Fruit fly (Drosophila melanogaster) whole organism, wandering third instar larva: ENCODE results near the gene CG31176.
A peak's percentile ranks its signal among the peaks of the same experiment; 100 is the strongest.

Source experiments
- Abd-B ChIP-seq: fragments of >200 bp; optimal IDR thresholded peaks from 2 replicates; lab custom pipeline; 2017; ENCODE audit warnings: missing biosample characterization, missing genetic modification characterization
- CG32264 ChIP-seq: fragments of 200-800 bp; sonication (Bioruptor generic); optimal IDR thresholded peaks from 2 replicates; lab custom pipeline; 2016; ENCODE audit warnings: missing biosample characterization, missing genetic modification characterization
- CG9705 ChIP-seq: fragments of 200-800 bp; sonication (Bioruptor generic); optimal IDR thresholded peaks from 2 replicates; lab custom pipeline; 2018; ENCODE audit warnings: missing biosample characterization, mild to moderate bottlenecking, missing genetic modification characterization
- CrebA ChIP-seq: fragments of 200-800 bp; sonication (Bioruptor generic); optimal IDR thresholded peaks from 2 replicates; lab custom pipeline; 2016; ENCODE audit warnings: missing biosample characterization, mild to moderate bottlenecking, missing genetic modification characterization, borderline replicate concordance
- Dfd ChIP-seq: fragments of >200 bp; optimal IDR thresholded peaks from 2 replicates; lab custom pipeline; 2017; ENCODE audit warnings: missing biosample characterization, missing genetic modification characterization
- Dif ChIP-seq: fragments of 200-275, 200-300 bp; sonication (Bioruptor generic); optimal IDR thresholded peaks from 2 replicates; lab custom pipeline; 2018; ENCODE audit warnings: missing biosample characterization, missing genetic modification characterization; ENCODE audit not compliant: partially characterized antibody
- GATAd ChIP-seq: sonication (Bioruptor generic); optimal IDR thresholded peaks from 2 replicates; lab custom pipeline; 2016; ENCODE audit warnings: missing biosample characterization, missing genetic modification characterization
- HLH106 ChIP-seq: fragments of 200-800 bp; optimal IDR thresholded peaks from 3 replicates; lab custom pipeline; 2019; ENCODE audit warnings: missing biosample characterization, mild to moderate bottlenecking, missing genetic modification characterization, moderate library complexity
- Hnf4 ChIP-seq: fragments of 200-800 bp; sonication (Bioruptor generic); optimal IDR thresholded peaks from 2 replicates; lab custom pipeline; 2016; ENCODE audit warnings: missing biosample characterization, mild to moderate bottlenecking, missing genetic modification characterization
- Hr78 ChIP-seq: fragments of >200 bp; optimal IDR thresholded peaks from 2 replicates; lab custom pipeline; 2017; ENCODE audit warnings: missing biosample characterization, missing genetic modification characterization
- Hr83 ChIP-seq: fragments of 200-300 bp; sonication (Bioruptor generic); optimal IDR thresholded peaks from 2 replicates; lab custom pipeline; 2016; ENCODE audit warnings: missing biosample characterization, mild to moderate bottlenecking, missing genetic modification characterization, moderate library complexity; ENCODE audit not compliant: poor library complexity, severe bottlenecking
- Jra ChIP-seq: sonication (Bioruptor generic); optimal IDR thresholded peaks from 2 replicates; lab custom pipeline; 2016; ENCODE audit warnings: missing biosample characterization, missing genetic modification characterization
- Mio ChIP-seq: sonication (Bioruptor generic); optimal IDR thresholded peaks from 2 replicates; lab custom pipeline; 2016; ENCODE audit warnings: missing biosample characterization, missing genetic modification characterization
- Myc ChIP-seq: fragments of >200 bp; optimal IDR thresholded peaks from 2 replicates; lab custom pipeline; 2017
- N ChIP-seq: fragments of >200 bp; optimal IDR thresholded peaks from 2 replicates; lab custom pipeline; 2018; ENCODE audit warnings: missing biosample characterization, missing external identifiers, missing genetic modification characterization
- OdsH ChIP-seq: fragments of 200-800 bp; sonication (Bioruptor generic); optimal IDR thresholded peaks from 2 replicates; lab custom pipeline; 2016; ENCODE audit warnings: missing biosample characterization, mild to moderate bottlenecking, missing genetic modification characterization
- Rel ChIP-seq, 2 experiments: fragments of 200-800 bp; sonication (Bioruptor generic) in 1 of 2; optimal IDR thresholded peaks; 2 replicates in 1 of 2; 3 replicates in 1 of 2; lab custom pipeline; 2016 to 2019; ENCODE audit warnings: mild to moderate bottlenecking in 2 of 2, missing biosample characterization in 2 of 2, missing genetic modification characterization in 2 of 2, moderate library complexity in 1 of 2
- Sp1 ChIP-seq: fragments of 200-800 bp; sonication (Bioruptor generic); optimal IDR thresholded peaks from 3 replicates; lab custom pipeline; 2019; ENCODE audit warnings: missing biosample characterization, mild to moderate bottlenecking, missing genetic modification characterization, moderate library complexity
- Vsx2 ChIP-seq: fragments of 200-300, 225-300 bp; sonication (Bioruptor generic); optimal IDR thresholded peaks from 2 replicates; lab custom pipeline; 2018; ENCODE audit warnings: missing biosample characterization, missing genetic modification characterization; ENCODE audit not compliant: partially characterized antibody
- br ChIP-seq: fragments of 200-800 bp; sonication (Bioruptor generic); optimal IDR thresholded peaks from 2 replicates; lab custom pipeline; 2016; ENCODE audit warnings: missing biosample characterization, missing genetic modification characterization
- brk ChIP-seq: fragments of 200-800 bp; sonication (Bioruptor generic); optimal IDR thresholded peaks from 2 replicates; lab custom pipeline; 2016; ENCODE audit warnings: missing biosample characterization, mild to moderate bottlenecking, missing genetic modification characterization
- dl ChIP-seq, 2 experiments: fragments of 175-275, 200-275 bp in 1 of 2; fragments of 200-275 bp in 1 of 2; sonication (Bioruptor generic); optimal IDR thresholded peaks; lab custom pipeline; 2018; ENCODE audit warnings: mild to moderate bottlenecking in 2 of 2, missing biosample characterization in 2 of 2, missing genetic modification characterization in 2 of 2, moderate library complexity in 2 of 2; ENCODE audit not compliant: partially characterized antibody in 2 of 2, insufficient read depth in 1 of 2
- dmrt93B ChIP-seq: fragments of 200-800 bp; sonication (Bioruptor generic); optimal IDR thresholded peaks from 2 replicates; lab custom pipeline; 2018; ENCODE audit warnings: missing biosample characterization, mild to moderate bottlenecking, missing genetic modification characterization
- ey ChIP-seq: fragments of 200-800 bp; sonication (Bioruptor generic); optimal IDR thresholded peaks from 2 replicates; lab custom pipeline; 2016; ENCODE audit warnings: missing biosample characterization, missing genetic modification characterization
- foxo ChIP-seq, 2 experiments: fragments of 200-800 bp; sonication (Bioruptor generic); optimal IDR thresholded peaks; 2 replicates in 1 of 2; 3 replicates in 1 of 2; lab custom pipeline; 2016 to 2017; ENCODE audit warnings: missing biosample characterization in 2 of 2, missing genetic modification characterization in 2 of 2
- fru ChIP-seq: fragments of 200-800 bp; sonication (Bioruptor generic); optimal IDR thresholded peaks from 3 replicates; lab custom pipeline; 2016; ENCODE audit warnings: missing biosample characterization, mild to moderate bottlenecking, missing genetic modification characterization
- h ChIP-seq: fragments of 200-800 bp; sonication (Bioruptor generic); optimal IDR thresholded peaks from 3 replicates; lab custom pipeline; 2016; ENCODE audit warnings: missing biosample characterization, mild to moderate bottlenecking, missing genetic modification characterization
- jim ChIP-seq: fragments of 175-275, 200-325 bp; sonication (Bioruptor generic); optimal IDR thresholded peaks from 2 replicates; lab custom pipeline; 2016; ENCODE audit warnings: missing biosample characterization, mild to moderate bottlenecking, missing genetic modification characterization
- lola ChIP-seq: fragments of >200 bp; optimal IDR thresholded peaks from 2 replicates; lab custom pipeline; 2017; ENCODE audit warnings: missing biosample characterization, missing genetic modification characterization
- pan ChIP-seq: fragments of >200 bp; optimal IDR thresholded peaks from 2 replicates; lab custom pipeline; 2017
- psq ChIP-seq: fragments of 200-800 bp; sonication (Bioruptor generic); optimal IDR thresholded peaks from 3 replicates; lab custom pipeline; 2017; ENCODE audit warnings: missing biosample characterization, mild to moderate bottlenecking, missing genetic modification characterization, moderate library complexity
- rgr ChIP-seq: fragments of 200-800 bp; sonication (Bioruptor generic); optimal IDR thresholded peaks from 3 replicates; lab custom pipeline; 2016; ENCODE audit warnings: missing biosample characterization, mild to moderate bottlenecking, missing genetic modification characterization
- sage ChIP-seq: fragments of 200-800 bp; sonication (Bioruptor generic); optimal IDR thresholded peaks from 2 replicates; lab custom pipeline; 2016; ENCODE audit warnings: missing biosample characterization, mild to moderate bottlenecking, missing genetic modification characterization
- tai ChIP-seq: sonication (Bioruptor generic); optimal IDR thresholded peaks from 2 replicates; lab custom pipeline; 2016; ENCODE audit warnings: missing biosample characterization, missing genetic modification characterization
- woc ChIP-seq: sonication (Bioruptor generic); optimal IDR thresholded peaks from 2 replicates; lab custom pipeline; 2016; ENCODE audit warnings: missing biosample characterization, mild to moderate bottlenecking, missing genetic modification characterization

The CG31176 gene

DNA sequence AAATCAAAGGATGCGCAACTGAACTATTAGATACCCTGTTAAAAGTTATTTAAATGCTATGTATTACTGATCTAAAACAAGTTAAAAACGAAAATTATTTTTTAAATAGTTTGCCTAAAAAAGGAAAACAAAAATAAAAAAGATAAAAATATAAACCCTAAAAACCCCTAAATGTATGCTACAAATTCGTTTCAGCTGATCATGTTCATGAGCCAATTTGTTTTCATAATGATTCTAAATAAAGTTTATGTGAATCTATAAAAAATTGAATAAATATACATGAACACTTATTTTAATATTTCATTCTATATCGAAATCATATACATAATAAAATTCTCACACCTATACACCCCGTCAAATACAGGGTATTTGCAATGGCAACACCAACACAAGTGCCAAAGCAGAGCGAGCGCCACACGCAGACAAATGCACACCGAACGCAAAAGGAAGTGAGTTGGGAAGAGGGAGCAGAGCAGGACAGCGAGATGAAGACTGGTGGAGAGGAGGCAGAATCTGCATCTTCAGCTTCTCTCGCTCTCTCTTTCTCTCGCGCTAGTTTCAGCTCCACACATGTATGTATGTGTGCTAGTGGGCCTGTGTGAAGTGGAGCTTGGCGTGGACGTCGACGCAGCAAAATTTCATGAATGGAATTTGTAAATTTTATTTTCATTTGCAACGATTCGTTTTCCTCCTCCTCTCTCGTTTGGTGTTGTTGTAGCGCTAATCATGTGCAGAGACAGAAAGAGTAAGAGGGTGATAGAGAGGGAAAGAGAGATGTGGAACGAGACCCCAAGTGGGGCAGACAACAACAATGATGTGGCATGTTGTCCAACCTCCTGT, 68.2 kb downstream of the CG31176 start:
- TF ChIP-seq Hr83 (GFP tag; lab: Kevin White, UChicago), result peak; percentile 14
- peak; percentile 53 for TF ChIP-seq pan (lab: Kevin White, UChicago)
- peak; percentile 86 for TF ChIP-seq HLH106
- peak; percentile 32 for TF ChIP-seq fru (GFP tag; lab: Kevin White, UChicago)
- peak; percentile 50 to 63 for TF ChIP-seq dl (GFP tag; optimal IDR thresholded peaks at IDR 0.05; lab: Kevin White, UChicago; ENCODE audit: insufficient read depth in 1 of 2, partially characterized antibody in 2 of 2)
- TF ChIP-seq OdsH (GFP tag; lab: Kevin White, UChicago), result peak; percentile 83
- no peak for TF ChIP-seq Mio
- TF ChIP-seq Vsx2 (GFP tag; lab: Kevin White, UChicago), result peak; percentile 11
- TF ChIP-seq tai (GFP tag; lab: Kevin White, UChicago), result peak; percentile 32
- peak; percentile 66 for TF ChIP-seq rgr (GFP tag; lab: Kevin White, UChicago)
- TF ChIP-seq sage, result peak; percentile 21
- no peak for TF ChIP-seq Myc (lab: Kevin White, UChicago)
- no peak for TF ChIP-seq Hnf4
- peak; percentile 42 for TF ChIP-seq brk (GFP tag; lab: Kevin White, UChicago)
- TF ChIP-seq woc (GFP tag; lab: Kevin White, UChicago), result peak; percentile 60
- no peak for TF ChIP-seq CrebA
- no peak for TF ChIP-seq Abd-B (GFP tag; lab: Kevin White, UChicago)
- peak; percentile 16 for TF ChIP-seq ey
- TF ChIP-seq br (GFP tag; lab: Kevin White, UChicago), result peak; percentile 18
- peak in 1 of 2 experiments; percentile 79 for TF ChIP-seq foxo (GFP tag; optimal IDR thresholded peaks at IDR 0.05; lab: Kevin White, UChicago)
- no peak for TF ChIP-seq Jra
- peak; percentile 48 for TF ChIP-seq CG9705
- TF ChIP-seq Dif (GFP tag; lab: Kevin White, UChicago), result peak; percentile 64
- no peak for TF ChIP-seq lola
- peak; percentile 91 for TF ChIP-seq Sp1 (GFP tag; lab: Kevin White, UChicago)
- no peak for TF ChIP-seq Hr78 (GFP tag; lab: Kevin White, UChicago)
- peak; percentile 74 for TF ChIP-seq psq
- peak; percentile 78 for TF ChIP-seq dmrt93B (GFP tag; lab: Kevin White, UChicago)
- no peak for TF ChIP-seq CG32264
- no peak for TF ChIP-seq N (GFP tag; lab: Kevin White, UChicago)
- TF ChIP-seq h (GFP tag; lab: Kevin White, UChicago), result peak; percentile 43

DNA sequence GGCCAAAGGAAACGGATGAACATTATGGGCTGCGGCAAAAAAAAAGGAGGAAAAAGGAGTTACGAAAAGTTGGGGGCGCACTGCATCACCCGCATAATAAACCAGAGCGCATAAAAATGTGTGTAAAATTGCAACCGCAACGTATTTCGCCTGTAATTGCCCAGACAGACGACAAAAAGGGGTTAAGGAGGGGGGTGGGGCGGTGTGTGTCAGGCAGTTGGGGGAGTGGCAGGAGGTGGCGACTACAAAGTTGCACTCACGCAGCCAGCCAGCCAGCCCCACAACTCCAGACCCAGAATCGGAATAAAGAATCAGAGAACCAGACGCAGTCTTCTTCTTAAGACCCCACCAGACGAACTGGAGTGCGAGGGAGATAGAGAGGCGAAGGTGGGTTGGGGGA, 69.0 kb downstream of the CG31176 start:
- peak; percentile 64 for TF ChIP-seq Vsx2 (GFP tag; lab: Kevin White, UChicago)
- TF ChIP-seq tai (GFP tag; lab: Kevin White, UChicago), result no peak

DNA sequence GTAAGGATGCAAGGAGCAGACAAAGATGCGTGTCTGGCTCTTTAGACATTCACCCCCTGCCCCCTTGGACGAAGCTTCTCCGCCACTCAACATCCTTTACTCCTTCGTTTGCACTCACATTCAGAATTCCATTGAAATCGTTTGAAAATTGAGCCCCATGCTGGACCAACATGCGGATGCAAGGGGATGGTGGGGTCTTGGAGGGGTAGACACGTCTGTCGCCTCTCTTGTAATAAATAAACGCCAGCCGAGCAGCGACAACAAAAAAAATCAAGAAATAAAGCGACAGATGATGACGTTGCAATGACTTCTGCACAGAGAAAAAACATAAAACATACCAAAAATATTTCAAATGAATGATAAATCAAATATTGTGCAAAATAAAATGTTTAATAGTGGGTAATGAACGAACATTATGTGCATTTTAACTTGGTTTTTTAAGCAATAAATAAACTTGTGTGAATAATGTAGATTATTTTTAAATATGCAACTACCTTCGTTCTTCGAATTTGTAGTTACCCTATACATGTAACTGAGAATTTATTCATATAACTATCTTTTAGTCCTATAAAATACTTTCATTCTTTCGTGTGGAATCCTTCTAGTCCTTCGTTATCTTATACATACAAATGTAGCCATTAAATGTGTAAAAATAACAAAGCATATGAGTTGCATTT, 69.5 kb downstream of the CG31176 start:
- no peak for TF ChIP-seq Dfd (GFP tag; lab: Kevin White, UChicago)
- peak; percentile 66 for TF ChIP-seq dmrt93B (GFP tag; lab: Kevin White, UChicago)
- peak; percentile 64 for TF ChIP-seq fru (GFP tag; lab: Kevin White, UChicago)
- peak; percentile 18 for TF ChIP-seq jim (GFP tag; lab: Kevin White, UChicago)
- peak; percentile 61 for TF ChIP-seq h (GFP tag; lab: Kevin White, UChicago)
- peak; percentile 49 for TF ChIP-seq ey
- TF ChIP-seq dl (GFP tag; optimal IDR thresholded peaks at IDR 0.05; lab: Kevin White, UChicago; ENCODE audit: insufficient read depth in 1 of 2, partially characterized antibody in 2 of 2), result peak in 1 of 2 experiments; percentile 37
- peak; percentile 34 for TF ChIP-seq psq
- TF ChIP-seq Hr83 (GFP tag; lab: Kevin White, UChicago), result peak; percentile 57
- peak; percentile 53 for TF ChIP-seq rgr (GFP tag; lab: Kevin White, UChicago)
- TF ChIP-seq Jra, result no peak
- TF ChIP-seq Vsx2 (GFP tag; lab: Kevin White, UChicago), result peak; percentile 18
- no peak for TF ChIP-seq tai (GFP tag; lab: Kevin White, UChicago)
- TF ChIP-seq HLH106, result peak; percentile 72
- TF ChIP-seq CG9705, result peak; percentile 23
- peak; percentile 18 for TF ChIP-seq sage
- TF ChIP-seq brk (GFP tag; lab: Kevin White, UChicago), result no peak
- no peak for TF ChIP-seq N (GFP tag; lab: Kevin White, UChicago)
- TF ChIP-seq CrebA, result peak; percentile 15
- TF ChIP-seq GATAd (GFP tag; lab: Kevin White, UChicago), result peak; percentile 28
- peak; percentile 71 for TF ChIP-seq Sp1 (GFP tag; lab: Kevin White, UChicago)
- TF ChIP-seq woc (GFP tag; lab: Kevin White, UChicago), result peak; percentile 40
- peak; percentile 74 for TF ChIP-seq OdsH (GFP tag; lab: Kevin White, UChicago)
- TF ChIP-seq foxo (GFP tag; optimal IDR thresholded peaks at IDR 0.05; lab: Kevin White, UChicago), result peak in 1 of 2 experiments; percentile 71
- no peak for TF ChIP-seq Abd-B (GFP tag; lab: Kevin White, UChicago)
- no peak for TF ChIP-seq Rel (GFP tag; optimal IDR thresholded peaks at IDR 0.05; lab: Kevin White, UChicago)
- TF ChIP-seq Rel (tag; optimal IDR thresholded peaks at IDR 0.05; lab: Kevin White, UChicago), result peak; percentile 53
- TF ChIP-seq pan (lab: Kevin White, UChicago), result no peak
